Worm (Caenorhabditis elegans) whole organism, L4 larva: ENCODE results near the gene F27D9.7.

ENCODE experiments used
- D1046.2 ChIP-seq: fragments of 200-800 bp; sonication (Bioruptor generic); IDR thresholded peaks from 2 replicates; pipeline ENCODE4 v1.3.6; 2022; ENCODE audit warnings: missing genetic modification characterization, missing compliant biosample characterization
- F37D6.2 ChIP-seq: sonication (generic microtip); optimal IDR thresholded peaks from 2 replicates; lab custom pipeline; 2016; ENCODE audit warnings: mild to moderate bottlenecking, missing genetic modification characterization, missing compliant biosample characterization
- F44E2.7 ChIP-seq: fragments of 200-800 bp; sonication (Bioruptor generic); IDR thresholded peaks from 2 replicates; pipeline ENCODE4 v2.1.2; 2022; ENCODE audit warnings: missing genetic modification characterization, missing compliant biosample characterization
- R02D3.7 ChIP-seq: fragments of 150-350 bp; sonication (generic microtip); optimal IDR thresholded peaks from 3 replicates; lab custom pipeline; 2014; ENCODE audit warnings: missing biosample characterization, missing genetic modification characterization
- T20F7.1 ChIP-seq: fragments of 200-800 bp; sonication (Bioruptor generic); optimal IDR thresholded peaks from 2 replicates; lab custom pipeline; 2018; ENCODE audit warnings: mild to moderate bottlenecking, missing genetic modification characterization, missing compliant biosample characterization
- Y75B8A.6 ChIP-seq: fragments of 200-800 bp; sonication (Bioruptor generic); IDR thresholded peaks from 2 replicates; pipeline ENCODE4 v1.3.6; 2022; ENCODE audit warnings: missing genetic modification reagents, missing genetic modification characterization, missing compliant biosample characterization
- ZK337.2 ChIP-seq: fragments of 200-800 bp; sonication (Bioruptor generic); IDR thresholded peaks from 2 replicates; pipeline ENCODE4 v1.3.6; 2022; ENCODE audit warnings: missing genetic modification reagents, missing genetic modification characterization, missing compliant biosample characterization
- ZK546.5 ChIP-seq, 2 experiments: sonication (generic microtip); optimal IDR thresholded peaks; 2 replicates each; lab custom pipeline; 2017; ENCODE audit warnings: missing biosample characterization in 2 of 2, missing genetic modification characterization in 2 of 2
- aha-1 ChIP-seq: fragments of 150-350 bp; peaks from one replicate; lab custom pipeline; 2014; ENCODE audit warnings: missing biosample characterization, missing genetic modification characterization
- aly-2 ChIP-seq: sonication (generic microtip); optimal IDR thresholded peaks from 2 replicates; lab custom pipeline; 2018; ENCODE audit warnings: missing biosample characterization, missing genetic modification characterization
- arid-1 ChIP-seq: fragments of 200-800 bp; sonication (Bioruptor generic); conservative IDR thresholded peaks from 2 replicates; pipeline ENCODE4 v1.3.6; 2022; ENCODE audit warnings: missing genetic modification reagents, missing genetic modification characterization, missing compliant biosample characterization
- attf-4 ChIP-seq: sonication (generic microtip); optimal IDR thresholded peaks from 3 replicates; lab custom pipeline; 2017; ENCODE audit warnings: missing biosample characterization, missing genetic modification characterization
- ceh-32 ChIP-seq: sonication (generic microtip); optimal IDR thresholded peaks from 2 replicates; lab custom pipeline; 2016; ENCODE audit warnings: mild to moderate bottlenecking, missing genetic modification characterization, missing compliant biosample characterization; ENCODE audit not compliant: poor library complexity
- ceh-44 ChIP-seq: fragments of 200-800 bp; sonication (Bioruptor generic); IDR thresholded peaks from 2 replicates; pipeline ENCODE4 v1.3.6; 2022; ENCODE audit warnings: missing genetic modification reagents, missing genetic modification characterization, missing compliant biosample characterization
- ceh-82 ChIP-seq: sonication (generic microtip); optimal IDR thresholded peaks from 2 replicates; lab custom pipeline; 2017; ENCODE audit warnings: missing biosample characterization, missing genetic modification characterization
- cey-2 ChIP-seq: sonication (generic microtip); optimal IDR thresholded peaks from 3 replicates; lab custom pipeline; 2017; ENCODE audit warnings: missing genetic modification characterization, mild to moderate bottlenecking, missing compliant biosample characterization, antibody characterized with exemption, borderline replicate concordance; ENCODE audit not compliant: insufficient read depth
- ctbp-1 ChIP-seq: fragments of 200-800 bp; sonication (Bioruptor generic); IDR thresholded peaks from 2 replicates; pipeline ENCODE4 v1.3.6; 2022; ENCODE audit warnings: missing genetic modification reagents, missing genetic modification characterization, missing compliant biosample characterization
- daf-16 ChIP-seq, 3 experiments: sonication (generic microtip); optimal IDR thresholded peaks; 2 replicates each; lab custom pipeline; 2016 to 2017; ENCODE audit warnings: missing genetic modification characterization in 3 of 3, missing genetic modification reagents in 3 of 3, mild to moderate bottlenecking in 2 of 3, missing compliant biosample characterization in 2 of 3, missing biosample characterization in 1 of 3, moderate library complexity in 1 of 3
- dmd-9 ChIP-seq: fragments of 200-800 bp; sonication (Bioruptor generic); IDR thresholded peaks from 2 replicates; pipeline ENCODE4 v1.3.6; 2022; ENCODE audit warnings: missing genetic modification reagents, missing genetic modification characterization, missing compliant biosample characterization
- dpl-1 ChIP-seq: fragments of 150-350 bp; optimal IDR thresholded peaks from 2 replicates; lab custom pipeline; 2014; ENCODE audit warnings: missing biosample characterization, missing genetic modification reagents, missing genetic modification characterization
- dve-1 ChIP-seq: sonication (generic microtip); optimal IDR thresholded peaks from 2 replicates; lab custom pipeline; 2017; ENCODE audit warnings: antibody characterized with exemption, mild to moderate bottlenecking, missing genetic modification characterization, missing compliant biosample characterization; ENCODE audit not compliant: insufficient read depth
- egl-27 ChIP-seq: sonication (generic microtip); optimal IDR thresholded peaks from 3 replicates; lab custom pipeline; 2017; ENCODE audit warnings: missing biosample characterization, missing genetic modification reagents, missing genetic modification characterization
- egl-43 ChIP-seq: fragments of 200-800 bp; sonication (Bioruptor generic); IDR thresholded peaks from 2 replicates; pipeline ENCODE4 v1.3.6; 2022; ENCODE audit warnings: missing genetic modification reagents, missing genetic modification characterization, missing compliant biosample characterization
- fkh-10 ChIP-seq: fragments of 150-350 bp; optimal IDR thresholded peaks from 2 replicates; lab custom pipeline; 2014; ENCODE audit warnings: missing biosample characterization, missing genetic modification reagents, missing genetic modification characterization
- fos-1 ChIP-seq: fragments of 150-350 bp; optimal IDR thresholded peaks from 2 replicates; lab custom pipeline; 2014; ENCODE audit warnings: missing biosample characterization, missing genetic modification characterization
- hlh-11 ChIP-seq: fragments of 200-800 bp; sonication (Bioruptor generic); optimal IDR thresholded peaks from 2 replicates; lab custom pipeline; 2018; ENCODE audit warnings: mild to moderate bottlenecking, missing genetic modification characterization, missing compliant biosample characterization
- hlh-30 ChIP-seq: sonication (generic microtip); optimal IDR thresholded peaks from 2 replicates; lab custom pipeline; 2017; ENCODE audit warnings: antibody characterized with exemption, mild to moderate bottlenecking, missing genetic modification characterization, missing compliant biosample characterization; ENCODE audit not compliant: insufficient read depth
- jun-1 ChIP-seq: fragments of 150-350 bp; optimal IDR thresholded peaks from 2 replicates; lab custom pipeline; 2014; ENCODE audit warnings: missing biosample characterization, missing genetic modification reagents, missing genetic modification characterization
- lin-13 ChIP-seq: fragments of 150-350 bp; optimal IDR thresholded peaks from 2 replicates; lab custom pipeline; 2014; ENCODE audit warnings: missing biosample characterization, missing genetic modification reagents, missing genetic modification characterization
- lin-15B ChIP-seq: fragments of 150-350 bp; sonication (generic microtip); optimal IDR thresholded peaks from 3 replicates; lab custom pipeline; 2014; ENCODE audit warnings: missing biosample characterization, missing genetic modification characterization
- lin-38 ChIP-seq: fragments of 200-800 bp; sonication (Bioruptor generic); IDR thresholded peaks from 2 replicates; pipeline ENCODE4 v1.3.6; 2022; ENCODE audit warnings: missing genetic modification reagents, missing genetic modification characterization, missing compliant biosample characterization
- lin-39 ChIP-seq: fragments of 150-350 bp; optimal IDR thresholded peaks from 2 replicates; lab custom pipeline; 2014; ENCODE audit warnings: missing biosample characterization, missing genetic modification reagents, missing genetic modification characterization
- mdl-1 ChIP-seq, 2 experiments: fragments of 150-350 bp in 1 of 2; sonication (generic microtip) in 1 of 2; optimal IDR thresholded peaks; 2 replicates each; lab custom pipeline; 2014 to 2017; ENCODE audit warnings: missing biosample characterization in 2 of 2, missing genetic modification characterization in 2 of 2
- nhr-28 ChIP-seq: fragments of 150-350 bp; optimal IDR thresholded peaks from 2 replicates; lab custom pipeline; 2014; ENCODE audit warnings: missing biosample characterization, missing genetic modification characterization
- nhr-42 ChIP-seq: fragments of 200-800 bp; sonication (Bioruptor generic); IDR thresholded peaks from 2 replicates; pipeline ENCODE4 v1.3.6; 2022; ENCODE audit warnings: missing genetic modification characterization, missing compliant biosample characterization
- nhr-6 ChIP-seq: fragments of 150-350 bp; optimal IDR thresholded peaks from 2 replicates; lab custom pipeline; 2014; ENCODE audit warnings: missing biosample characterization, missing genetic modification characterization
- nhr-76 ChIP-seq: fragments of 150-350 bp; optimal IDR thresholded peaks from 2 replicates; lab custom pipeline; 2014; ENCODE audit warnings: missing biosample characterization, missing genetic modification characterization
- pqm-1 ChIP-seq: sonication (generic microtip); optimal IDR thresholded peaks from 2 replicates; lab custom pipeline; 2017; ENCODE audit warnings: missing biosample characterization, missing genetic modification characterization
- rbr-2 ChIP-seq: sonication (generic microtip); optimal IDR thresholded peaks from 2 replicates; lab custom pipeline; 2016; ENCODE audit warnings: missing genotype, missing genetic modification characterization, missing compliant biosample characterization
- sdz-12 ChIP-seq: fragments of 200-800 bp; sonication (Bioruptor generic); optimal IDR thresholded peaks from 2 replicates; lab custom pipeline; 2018; ENCODE audit warnings: mild to moderate bottlenecking, missing genetic modification characterization, missing compliant biosample characterization
- skn-1 ChIP-seq: fragments of 150-350 bp; optimal IDR thresholded peaks from 2 replicates; lab custom pipeline; 2014; ENCODE audit warnings: missing biosample characterization, missing genetic modification characterization
- spr-1 ChIP-seq: sonication (generic microtip); optimal IDR thresholded peaks from 2 replicates; lab custom pipeline; 2016; ENCODE audit warnings: mild to moderate bottlenecking, missing genetic modification characterization, missing compliant biosample characterization
- spr-3 ChIP-seq: fragments of 200-800 bp; sonication (Bioruptor generic); optimal IDR thresholded peaks from 2 replicates; lab custom pipeline; 2018; ENCODE audit warnings: mild to moderate bottlenecking, missing genetic modification characterization, missing compliant biosample characterization
- tag-97 ChIP-seq: fragments of 200-800 bp; sonication (Bioruptor generic); IDR thresholded peaks from 2 replicates; pipeline ENCODE4 v1.3.6; 2022; ENCODE audit warnings: missing genetic modification characterization, missing compliant biosample characterization
- unc-130 ChIP-seq: sonication (generic microtip); optimal IDR thresholded peaks from 2 replicates; lab custom pipeline; 2016; ENCODE audit warnings: missing genetic modification reagents, missing genetic modification characterization, missing compliant biosample characterization
- zag-1 ChIP-seq: fragments of 150-350 bp; optimal IDR thresholded peaks from 2 replicates; lab custom pipeline; 2014; ENCODE audit warnings: missing biosample characterization, missing genetic modification characterization
- zip-11 ChIP-seq: fragments of 200-800 bp; sonication (Bioruptor generic); IDR thresholded peaks from 2 replicates; pipeline ENCODE4 v1.3.6; 2022; ENCODE audit warnings: missing genetic modification characterization, missing compliant biosample characterization
- ztf-11 ChIP-seq: fragments of 150-350 bp; optimal IDR thresholded peaks from 2 replicates; lab custom pipeline; 2014; ENCODE audit warnings: missing biosample characterization, missing genetic modification characterization

Gene F27D9.7

ce11 chrX:7652308-7652707 is 18.2 kb downstream of the F27D9.7 start:
- TF ChIP-seq hlh-11 (tag; lab: Kevin White, UChicago) (peak; percentile 51), daf-16 (GFP tag; optimal IDR thresholded peaks at IDR 0.05; lab: Kevin White, UChicago) (no peak), daf-16 (tag; optimal IDR thresholded peaks at IDR 0.05; lab: Kevin White, UChicago) (peak; percentile 82), dve-1 (tag; lab: Kevin White, UChicago) (peak; percentile 60), unc-130 (no peak), mdl-1 (tag; optimal IDR thresholded peaks at IDR 0.05; lab: Kevin White, UChicago) (no peak), nhr-28 (tag; lab: Kevin White, UChicago) (peak; percentile 32)

ce11 chrX:7651219-7651958 is 19.2 kb downstream of the F27D9.7 start:
- TF ChIP-seq aly-2 (tag; lab: Kevin White, UChicago) (no peak), spr-1 (tag; lab: Kevin White, UChicago) (no peak), pqm-1 (tag; lab: Kevin White, UChicago) (no peak), skn-1 (tag; lab: Kevin White, UChicago) (no peak), zip-11 (GFP tag; lab: Robert Waterston, UW) (no peak), nhr-76 (no peak), lin-15B (tag; lab: Kevin White, UChicago) (no peak), nhr-6 (tag; lab: Kevin White, UChicago) (no peak), spr-3 (GFP tag; lab: Kevin White, UChicago) (no peak), cey-2 (no peak), dmd-9 (no peak), lin-39 (tag; lab: Kevin White, UChicago) (no peak), egl-43 (GFP tag; lab: Robert Waterston, UW) (0 out of 2 replicates have a peak, but pooled peaks have one; percentile 13), egl-27 (tag; lab: Kevin White, UChicago) (no peak), lin-38 (no peak), ZK546.5 (tag; optimal IDR thresholded peaks at IDR 0.05; lab: Kevin White, UChicago) (no peak), tag-97 (GFP tag; lab: Robert Waterston, UW) (no peak), D1046.2 (GFP tag; lab: Robert Waterston, UW) (no peak), fos-1 (no peak), Y75B8A.6 (GFP tag; lab: Robert Waterston, UW) (no peak), sdz-12 (GFP tag; lab: Kevin White, UChicago) (no peak), fkh-10 (GFP tag; lab: Kevin White, UChicago) (no peak), R02D3.7 (no peak), F37D6.2 (tag; lab: Kevin White, UChicago) (peak; percentile 29), aha-1 (tag; lab: Kevin White, UChicago) (peak; percentile 58), jun-1 (tag; lab: Kevin White, UChicago) (no peak), zag-1 (tag; lab: Kevin White, UChicago) (no peak), dve-1 (tag; lab: Kevin White, UChicago) (no peak), nhr-28 (tag; lab: Kevin White, UChicago) (no peak), ztf-11 (tag; lab: Kevin White, UChicago) (no peak), unc-130 (no peak), ceh-32 (tag; lab: Kevin White, UChicago) (peak; percentile 3), attf-4 (tag; lab: Kevin White, UChicago) (no peak), ceh-44 (no peak), hlh-30 (tag; lab: Kevin White, UChicago) (no peak), lin-13 (GFP tag; lab: Kevin White, UChicago) (no peak), dpl-1 (no peak), T20F7.1 (no peak), rbr-2 (tag; lab: Kevin White, UChicago) (no peak), hlh-11 (tag; lab: Kevin White, UChicago) (peak; percentile 53), ZK337.2 (no peak), F44E2.7 (GFP tag; lab: Robert Waterston, UW) (no peak), arid-1 (no peak), ceh-82 (no peak), ctbp-1 (GFP tag; lab: Robert Waterston, UW) (0 out of 2 replicates have a peak, but pooled peaks have one; percentile 14), nhr-42 (GFP tag; lab: Robert Waterston, UW) (no peak)
